Fruit fly (Drosophila melanogaster) whole organism, pupa: ENCODE data around the gene Mcm6.
A peak's percentile ranks its signal among the peaks of the same experiment; 100 is the strongest.

Experiments
- CG10348 ChIP-seq: fragments of 200-800 bp; sonication (Bioruptor generic); IDR thresholded peaks from 2 replicates; pipeline ENCODE4 v1.3.6; 2022; ENCODE audit warnings: missing biosample characterization, missing genetic modification characterization
- CG12605 ChIP-seq: fragments of 200-800 bp; sonication (Bioruptor generic); IDR thresholded peaks from 2 replicates; pipeline ENCODE4 v1.3.6; 2022; ENCODE audit warnings: missing biosample characterization, missing genetic modification characterization
- CG13204 ChIP-seq: fragments of 200-800 bp; sonication (Bioruptor generic); optimal IDR thresholded peaks from 2 replicates; lab custom pipeline; 2018; ENCODE audit warnings: missing biosample characterization, mild to moderate bottlenecking, missing genetic modification characterization, moderate library complexity
- CG14655 ChIP-seq: fragments of 200-800 bp; sonication (Bioruptor generic); optimal IDR thresholded peaks from 3 replicates; lab custom pipeline; 2017; ENCODE audit warnings: mild to moderate bottlenecking, missing biosample characterization, missing genetic modification reagents, missing genetic modification characterization
- CG15710 ChIP-seq: fragments of 200-800 bp; sonication (Bioruptor generic); optimal IDR thresholded peaks from 2 replicates; lab custom pipeline; 2018; ENCODE audit warnings: missing biosample characterization, mild to moderate bottlenecking, missing genetic modification characterization, moderate library complexity
- CG17806 ChIP-seq: fragments of 200-800 bp; sonication (Bioruptor generic); optimal IDR thresholded peaks from 2 replicates; lab custom pipeline; 2018; ENCODE audit warnings: missing biosample characterization, mild to moderate bottlenecking, missing genetic modification characterization, moderate library complexity
- CG32121 ChIP-seq: fragments of 200-800 bp; sonication (Bioruptor generic); IDR thresholded peaks from 2 replicates; pipeline ENCODE4 v1.3.6; 2022; ENCODE audit warnings: missing biosample characterization, missing genetic modification characterization
- CG34367 ChIP-seq: fragments of 200-800 bp; sonication (Bioruptor generic); optimal IDR thresholded peaks from 2 replicates; lab custom pipeline; 2018; ENCODE audit warnings: missing biosample characterization, mild to moderate bottlenecking, missing genetic modification characterization
- CG4496 ChIP-seq: fragments of 200-800 bp; sonication (Bioruptor generic); IDR thresholded peaks from 3 replicates; pipeline ENCODE4 v1.3.6; 2022; ENCODE audit warnings: missing biosample characterization, missing genetic modification characterization
- CG8159 ChIP-seq: fragments of 200-800 bp; sonication (Bioruptor generic); optimal IDR thresholded peaks from 3 replicates; lab custom pipeline; 2018; ENCODE audit warnings: missing biosample characterization, mild to moderate bottlenecking, missing genetic modification characterization, moderate library complexity
- CG8301 ChIP-seq: fragments of 200-800 bp; sonication (Bioruptor generic); optimal IDR thresholded peaks from 2 replicates; lab custom pipeline; 2018; ENCODE audit warnings: missing biosample characterization, mild to moderate bottlenecking, missing genetic modification characterization
- CG9948 ChIP-seq: fragments of 200-800 bp; sonication (Bioruptor generic); optimal IDR thresholded peaks from 2 replicates; lab custom pipeline; 2018; ENCODE audit warnings: missing biosample characterization, mild to moderate bottlenecking, missing genetic modification characterization, moderate library complexity
- D1 ChIP-seq: fragments of 200-800 bp; sonication (Bioruptor generic); optimal IDR thresholded peaks from 2 replicates; lab custom pipeline; 2018; ENCODE audit warnings: missing biosample characterization, mild to moderate bottlenecking, missing genetic modification characterization, moderate library complexity
- EcR ChIP-seq: fragments of 200-800 bp; sonication (Bioruptor generic); optimal IDR thresholded peaks from 3 replicates; lab custom pipeline; 2019; ENCODE audit warnings: missing biosample characterization, missing genetic modification characterization, mild to moderate bottlenecking, moderate library complexity, missing genetic modification reagents
- Ets98B ChIP-seq: fragments of 200-800 bp; sonication (Bioruptor generic); IDR thresholded peaks from 2 replicates; pipeline ENCODE4 v1.3.6; 2022; ENCODE audit warnings: missing biosample characterization, missing genetic modification characterization
- Pif1A ChIP-seq: fragments of 200-800 bp; sonication (Bioruptor generic); optimal IDR thresholded peaks from 3 replicates; lab custom pipeline; 2016; ENCODE audit warnings: missing biosample characterization, missing genetic modification characterization
- Pif1B ChIP-seq: fragments of 200-800 bp; sonication (Bioruptor generic); optimal IDR thresholded peaks from 3 replicates; lab custom pipeline; 2016; ENCODE audit warnings: missing biosample characterization, missing genetic modification characterization
- Snoo ChIP-seq: fragments of 200-800 bp; sonication (Bioruptor generic); optimal IDR thresholded peaks from 3 replicates; lab custom pipeline; 2017; ENCODE audit warnings: missing biosample characterization, mild to moderate bottlenecking, missing genetic modification characterization, inconsistent platforms
- fd96Ca ChIP-seq: fragments of 200-800 bp; sonication (Bioruptor generic); IDR thresholded peaks from 3 replicates; pipeline ENCODE4 v1.3.6; 2022; ENCODE audit warnings: missing biosample characterization, missing genetic modification characterization
- gl ChIP-seq: fragments of 200-800 bp; sonication (Bioruptor generic); optimal IDR thresholded peaks from 2 replicates; lab custom pipeline; 2018; ENCODE audit warnings: missing biosample characterization, mild to moderate bottlenecking, missing genetic modification characterization
- rn ChIP-seq: fragments of 200-800 bp; sonication (Bioruptor generic); IDR thresholded peaks from 2 replicates; pipeline ENCODE4 v1.3.6; 2022; ENCODE audit warnings: missing biosample characterization, missing genetic modification characterization

Gene Mcm6

DNA sequence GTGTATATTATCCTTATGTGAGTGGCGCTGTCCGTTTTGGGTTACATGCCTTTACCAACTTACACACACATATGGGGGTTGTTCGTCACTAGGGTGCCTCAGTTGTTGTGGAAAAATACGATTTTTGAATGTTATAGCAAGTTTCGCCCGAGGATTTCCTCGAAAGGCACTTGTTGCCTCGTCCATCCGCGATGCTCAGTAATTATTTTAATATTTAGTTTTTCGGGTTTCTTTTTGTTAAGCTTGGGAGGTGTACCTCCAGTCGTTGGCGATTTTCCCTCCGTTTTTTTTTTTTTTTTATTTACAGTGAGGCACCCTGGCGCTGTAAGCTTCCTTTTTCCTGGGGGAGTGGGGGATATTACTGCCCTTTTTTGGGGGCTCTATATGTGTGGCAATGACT is 22.3 kb downstream of the Mcm6 start:
- TF ChIP-seq CG17806, result peak; percentile 63
- TF ChIP-seq D1 (tag; lab: Kevin White, UChicago), result no peak
- no peak for TF ChIP-seq CG10348 (GFP tag; lab: Robert Waterston, UW)
- peak; percentile 66 for TF ChIP-seq CG9948 (tag; lab: Kevin White, UChicago)
- TF ChIP-seq Pif1A, result peak; percentile 80
- peak; percentile 69 for TF ChIP-seq CG14655 (GFP tag; lab: Kevin White, UChicago)
- TF ChIP-seq CG32121 (GFP tag; lab: Robert Waterston, UW), result peak; percentile 66
- peak; percentile 66 for TF ChIP-seq Pif1B (GFP tag; lab: Kevin White, UChicago)
- peak; percentile 71 for TF ChIP-seq Snoo (tag; lab: Kevin White, UChicago)
- peak; percentile 55 for TF ChIP-seq CG34367 (tag; lab: Kevin White, UChicago)
- TF ChIP-seq CG8159 (tag; lab: Kevin White, UChicago), result peak; percentile 77
- TF ChIP-seq CG15710, result peak; percentile 75
- TF ChIP-seq CG4496 (GFP tag; lab: Robert Waterston, UW), result peak; percentile 77
- TF ChIP-seq fd96Ca (GFP tag; lab: Robert Waterston, UW), result peak; percentile 76
- TF ChIP-seq EcR (GFP tag; lab: Kevin White, UChicago), result no peak
- TF ChIP-seq gl (tag; lab: Kevin White, UChicago), result peak; percentile 31
- peak; percentile 53 for TF ChIP-seq CG13204 (GFP tag; lab: Kevin White, UChicago)
- TF ChIP-seq CG8301 (tag; lab: Kevin White, UChicago), result peak; percentile 61
- TF ChIP-seq Ets98B (GFP tag; lab: Robert Waterston, UW), result peak; percentile 74
- TF ChIP-seq rn, result 0 out of 2 replicates have a peak, but pooled peaks have one; percentile 17
- TF ChIP-seq CG12605 (GFP tag; lab: Robert Waterston, UW), result peak; percentile 67

DNA sequence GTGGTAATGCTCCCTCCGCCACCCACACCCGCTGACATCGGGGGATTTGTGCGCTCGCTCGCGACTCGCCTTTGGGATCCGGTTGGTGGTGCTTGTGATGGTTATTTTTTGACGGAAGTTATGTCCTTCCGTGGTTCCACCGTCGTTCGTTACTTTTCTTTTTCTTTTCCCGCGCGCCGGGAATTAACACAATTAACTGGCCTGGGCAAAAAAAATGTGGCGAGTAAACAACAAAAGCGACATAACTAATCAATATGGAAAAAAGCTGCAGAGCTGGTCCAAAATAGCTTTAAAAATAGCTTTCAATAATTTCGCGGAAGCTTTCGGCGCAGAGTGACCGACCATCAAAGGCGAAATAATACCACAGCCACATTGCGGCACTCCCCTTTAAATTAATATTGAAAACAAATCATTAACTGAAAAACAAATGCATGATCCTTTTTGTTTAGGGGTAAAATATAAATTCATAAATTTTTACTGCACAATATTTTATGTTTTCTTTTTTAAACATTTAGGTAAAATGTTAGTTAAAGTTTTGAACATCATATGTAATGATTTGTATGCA is 24.1 kb downstream of the Mcm6 start, which contains the start of gene CG14440:
CG14440 (minus strand) TSS at position 320 of the 565 bp plus-strand sequence.
- peak; percentile 3 for TF ChIP-seq D1 (tag; lab: Kevin White, UChicago)
- TF ChIP-seq Pif1B (GFP tag; lab: Kevin White, UChicago), result peak; percentile 6
- TF ChIP-seq gl (tag; lab: Kevin White, UChicago), result no peak

DNA sequence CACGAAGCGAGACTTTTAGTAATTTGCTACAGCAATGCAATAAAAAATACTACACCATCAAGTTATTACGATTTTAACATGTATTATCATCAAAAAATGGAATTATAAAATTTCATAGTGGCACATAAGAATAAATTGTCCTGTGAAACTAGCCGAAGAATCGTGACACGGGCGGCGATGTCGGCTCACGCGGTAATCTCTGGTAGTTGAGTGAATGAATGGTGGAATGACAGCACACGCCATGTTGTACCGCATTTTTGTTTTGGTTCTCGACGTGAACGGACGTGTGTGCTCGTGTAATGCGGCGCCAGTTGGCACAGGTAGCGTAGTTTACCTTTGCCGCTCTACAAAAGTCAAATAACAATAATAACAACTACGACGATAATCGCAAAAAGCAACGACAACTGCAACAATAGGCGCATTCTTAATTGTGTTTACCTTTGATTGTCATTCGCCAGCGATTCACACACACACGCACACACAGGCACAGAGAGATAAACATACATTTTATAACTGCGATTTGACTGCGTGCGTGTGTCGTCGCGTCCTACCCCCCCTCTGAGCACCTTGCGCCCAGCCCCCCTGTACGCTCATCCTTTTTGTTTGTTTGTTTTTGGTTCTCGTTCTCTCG is 25.2 kb downstream of the Mcm6 start, which contains the start of gene CG14441:
CG14441 (plus strand) TSS at position 254 of the 631 bp plus-strand sequence.
- TF ChIP-seq gl (tag; lab: Kevin White, UChicago) (peak; percentile 16), CG13204 (GFP tag; lab: Kevin White, UChicago) (peak; percentile 67), CG9948 (tag; lab: Kevin White, UChicago) (peak; percentile 24), CG12605 (GFP tag; lab: Robert Waterston, UW) (peak; percentile 38; the same call in 1 of the 2 replicates), CG32121 (GFP tag; lab: Robert Waterston, UW) (no peak; the same call in 1 of the 2 replicates), CG34367 (tag; lab: Kevin White, UChicago) (no peak), CG8159 (tag; lab: Kevin White, UChicago) (peak; percentile 53), CG15710 (peak; percentile 44), Snoo (tag; lab: Kevin White, UChicago) (peak; percentile 15), rn (no peak), CG8301 (tag; lab: Kevin White, UChicago) (peak; percentile 43), EcR (GFP tag; lab: Kevin White, UChicago) (peak; percentile 54), Pif1B (GFP tag; lab: Kevin White, UChicago) (peak; percentile 71), CG17806 (peak; percentile 24), Pif1A (peak; percentile 68), CG10348 (GFP tag; lab: Robert Waterston, UW) (no peak), CG14655 (GFP tag; lab: Kevin White, UChicago) (peak; percentile 41), CG4496 (GFP tag; lab: Robert Waterston, UW) (peak; percentile 63; the same call in 2 of the 3 replicates)

DNA sequence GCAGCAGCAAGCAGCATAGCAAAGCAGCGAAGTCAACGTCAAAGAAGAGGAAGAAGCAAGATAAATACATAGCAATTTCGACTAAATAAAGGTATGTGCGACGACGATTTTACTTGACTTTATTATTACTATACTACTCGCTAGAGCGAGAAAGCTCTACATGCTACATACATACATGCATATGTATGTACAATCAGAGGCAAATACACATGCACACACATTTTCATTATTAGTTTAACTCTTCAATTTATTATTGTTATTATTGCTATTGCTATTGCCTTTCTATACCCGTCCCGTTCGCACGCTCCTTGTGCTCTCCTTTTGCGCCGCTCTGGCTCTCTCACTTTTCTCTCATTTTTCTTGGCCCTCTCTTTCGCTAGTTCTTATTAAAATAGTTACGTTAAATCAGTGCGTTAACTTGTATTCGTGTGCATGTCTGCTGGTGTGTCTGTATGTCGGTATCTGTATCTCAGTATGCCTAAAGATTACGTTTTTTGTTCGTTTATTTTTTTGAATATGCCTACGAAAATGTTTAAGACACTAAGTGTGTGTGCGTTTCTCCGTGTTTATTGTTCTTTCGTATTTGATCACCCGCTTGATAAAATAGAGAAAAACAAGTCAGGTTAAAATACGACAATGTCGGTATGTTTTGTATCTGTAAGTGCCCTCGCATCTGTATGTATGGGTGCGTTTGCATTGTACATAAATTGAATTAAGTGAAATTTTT is 26.2 kb downstream of the Mcm6 start:
- TF ChIP-seq EcR (GFP tag; lab: Kevin White, UChicago) (peak; percentile 25), CG12605 (GFP tag; lab: Robert Waterston, UW) (no peak), Pif1A (peak; percentile 10)

DNA sequence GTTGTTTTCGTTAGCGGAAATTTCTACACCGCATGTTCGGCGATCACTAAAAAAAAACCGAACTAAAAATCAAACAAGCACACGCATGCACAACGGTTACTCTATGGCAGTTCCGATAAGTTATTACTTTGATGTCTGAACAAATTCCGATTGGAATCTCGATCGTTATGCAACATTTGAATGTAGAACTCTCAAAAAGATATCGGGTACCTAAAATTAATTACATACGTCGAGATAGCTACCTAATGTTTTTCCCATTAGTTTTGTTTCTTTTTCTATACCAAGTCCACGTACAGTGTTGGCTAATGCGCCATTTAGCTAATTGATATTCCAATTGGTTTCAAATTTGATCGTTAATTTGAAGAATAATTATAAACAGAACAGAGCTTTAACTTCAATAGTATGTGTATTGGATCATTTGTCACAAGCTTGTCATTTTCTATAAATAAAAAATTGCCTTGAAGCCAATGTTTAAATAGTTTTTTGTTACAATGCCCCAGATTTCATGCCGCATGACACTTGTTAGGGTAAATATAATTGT is 26.9 kb downstream of the Mcm6 start:
- no peak for TF ChIP-seq CG8159 (tag; lab: Kevin White, UChicago)
- no peak for TF ChIP-seq Ets98B (GFP tag; lab: Robert Waterston, UW)
- TF ChIP-seq CG10348 (GFP tag; lab: Robert Waterston, UW), result no peak
- no peak for TF ChIP-seq CG13204 (GFP tag; lab: Kevin White, UChicago)
- no peak for TF ChIP-seq CG12605 (GFP tag; lab: Robert Waterston, UW)
- no peak for TF ChIP-seq fd96Ca (GFP tag; lab: Robert Waterston, UW)
- no peak for TF ChIP-seq CG17806
- TF ChIP-seq Pif1B (GFP tag; lab: Kevin White, UChicago), result no peak
- TF ChIP-seq Pif1A, result no peak
- TF ChIP-seq CG14655 (GFP tag; lab: Kevin White, UChicago), result no peak
- TF ChIP-seq CG15710, result no peak
- no peak for TF ChIP-seq CG8301 (tag; lab: Kevin White, UChicago)
- TF ChIP-seq EcR (GFP tag; lab: Kevin White, UChicago), result no peak
- no peak for TF ChIP-seq Snoo (tag; lab: Kevin White, UChicago)
- TF ChIP-seq CG4496 (GFP tag; lab: Robert Waterston, UW), result no peak
- no peak for TF ChIP-seq D1 (tag; lab: Kevin White, UChicago)
